Worm (Caenorhabditis elegans) whole organism, L1 larva: ENCODE results near the gene C08B6.3.
A peak's percentile ranks its signal among the peaks of the same experiment; 100 is the strongest.

Experiments used
- C16A3.4 ChIP-seq: fragments of 150-350 bp; optimal IDR thresholded peaks from 2 replicates; lab custom pipeline; 2014; ENCODE audit warnings: missing biosample characterization, missing genetic modification characterization
- Y116A8C.19 ChIP-seq: sonication (generic microtip); optimal IDR thresholded peaks from 2 replicates; lab custom pipeline; 2016; ENCODE audit warnings: missing compliant biosample characterization, missing genetic modification characterization, borderline replicate concordance
- aha-1 ChIP-seq: fragments of 150-350 bp; optimal IDR thresholded peaks from 2 replicates; lab custom pipeline; 2014; ENCODE audit warnings: missing biosample characterization, missing genetic modification characterization
- alr-1 ChIP-seq: fragments of 200-800 bp; sonication (Bioruptor generic); optimal IDR thresholded peaks from 2 replicates; lab custom pipeline; 2018; ENCODE audit warnings: borderline replicate concordance, mild to moderate bottlenecking, missing genetic modification characterization, missing compliant biosample characterization
- aly-2 ChIP-seq: fragments of 150-350 bp; optimal IDR thresholded peaks from 2 replicates; lab custom pipeline; 2014; ENCODE audit warnings: missing biosample characterization, missing genetic modification characterization
- blmp-1 ChIP-seq: fragments of 150-350 bp; optimal IDR thresholded peaks from 2 replicates; lab custom pipeline; 2014; ENCODE audit warnings: missing biosample characterization, missing genetic modification characterization
- ceh-8 ChIP-seq: fragments of 200-800 bp; sonication (Bioruptor generic); optimal IDR thresholded peaks from 2 replicates; lab custom pipeline; 2018; ENCODE audit warnings: mild to moderate bottlenecking, missing genetic modification characterization, moderate library complexity, missing compliant biosample characterization
- ceh-82 ChIP-seq, 3 experiments: fragments of 150-350 bp in 1 of 3; sonication (generic microtip) in 2 of 3; optimal IDR thresholded peaks; 2 replicates each; lab custom pipeline; 2014 to 2017; ENCODE audit warnings: missing biosample characterization in 3 of 3, missing genetic modification characterization in 3 of 3
- ceh-88 ChIP-seq: fragments of 200-800 bp; sonication (Bioruptor generic); IDR thresholded peaks from 2 replicates; pipeline ENCODE4 v1.3.6; 2022; ENCODE audit warnings: missing genetic modification characterization, missing compliant biosample characterization
- ceh-90 ChIP-seq: sonication (generic microtip); optimal IDR thresholded peaks from 2 replicates; lab custom pipeline; 2016; ENCODE audit warnings: missing genetic modification characterization, missing compliant biosample characterization
- dpl-1 ChIP-seq, 3 experiments: fragments of 150-350 bp in 2 of 3; sonication (generic microtip) in 1 of 3; optimal IDR thresholded peaks; 2 replicates each; lab custom pipeline; 2014 to 2017; ENCODE audit warnings: missing biosample characterization in 3 of 3, missing genetic modification characterization in 3 of 3, missing genetic modification reagents in 3 of 3
- efl-1 ChIP-seq, 4 experiments: fragments of 150-350 bp; optimal IDR thresholded peaks in 3 of 4; peaks in 1 of 4; 1 replicate in 1 of 4; 2 replicates in 3 of 4; lab custom pipeline; 2014; ENCODE audit warnings: missing biosample characterization in 2 of 4, missing genetic modification characterization in 2 of 4, missing genetic modification reagents in 2 of 4
- efl-3 ChIP-seq: fragments of 200-800 bp; sonication (Bioruptor generic); optimal IDR thresholded peaks from 2 replicates; lab custom pipeline; 2018; ENCODE audit warnings: mild to moderate bottlenecking, missing genetic modification characterization, missing compliant biosample characterization
- egl-27 ChIP-seq, 2 experiments: fragments of 150-350 bp in 1 of 2; sonication (generic microtip); optimal IDR thresholded peaks; 3 replicates each; lab custom pipeline; 2017 to 2018; ENCODE audit warnings: missing biosample characterization in 2 of 2, missing genetic modification characterization in 2 of 2, missing genetic modification reagents in 2 of 2
- elt-2 ChIP-seq: sonication (generic microtip); optimal IDR thresholded peaks from 2 replicates; lab custom pipeline; 2016; ENCODE audit warnings: missing genetic modification characterization, mild to moderate bottlenecking, inconsistent platforms, missing compliant biosample characterization, missing genetic modification reagents
- fkh-8 ChIP-seq: sonication (generic microtip); optimal IDR thresholded peaks from 2 replicates; lab custom pipeline; 2016; ENCODE audit warnings: mild to moderate bottlenecking, missing genetic modification characterization, missing compliant biosample characterization
- grh-1 ChIP-seq: fragments of 200-800 bp; sonication (Bioruptor generic); IDR thresholded peaks from 2 replicates; pipeline ENCODE4 v1.3.6; 2022; ENCODE audit warnings: missing genetic modification reagents, missing genetic modification characterization, missing compliant biosample characterization
- hlh-4 ChIP-seq: sonication (generic microtip); optimal IDR thresholded peaks from 2 replicates; lab custom pipeline; 2016; ENCODE audit warnings: mild to moderate bottlenecking, missing genetic modification characterization, missing compliant biosample characterization
- hpl-2 ChIP-seq: fragments of 150-350 bp; optimal IDR thresholded peaks from 2 replicates; lab custom pipeline; 2014; ENCODE audit warnings: missing biosample characterization, missing genetic modification reagents, missing genetic modification characterization
- lin-14 ChIP-seq: fragments of 200-800 bp; sonication (Bioruptor generic); optimal IDR thresholded peaks from 2 replicates; lab custom pipeline; 2018; ENCODE audit warnings: mild to moderate bottlenecking, missing genetic modification characterization, moderate library complexity, missing compliant biosample characterization
- lin-15B ChIP-seq: fragments of 150-350 bp; sonication (generic microtip); optimal IDR thresholded peaks from 3 replicates; lab custom pipeline; 2014; ENCODE audit warnings: missing biosample characterization, missing genetic modification characterization
- lin-35 ChIP-seq, 2 experiments: fragments of 150-350 bp; optimal IDR thresholded peaks; 2 replicates each; lab custom pipeline; 2014; ENCODE audit warnings: missing biosample characterization in 2 of 2, missing genetic modification characterization in 2 of 2, missing genetic modification reagents in 2 of 2
- lsy-2 ChIP-seq, 2 experiments: fragments of 150-350 bp; optimal IDR thresholded peaks; 2 replicates each; lab custom pipeline; 2014; ENCODE audit warnings: missing biosample characterization in 2 of 2, missing genetic modification characterization in 2 of 2
- mab-9 ChIP-seq: fragments of 200-800 bp; sonication (Bioruptor generic); IDR thresholded peaks from 2 replicates; pipeline ENCODE4 v1.3.6; 2022; ENCODE audit warnings: missing genetic modification reagents, missing genetic modification characterization, missing compliant biosample characterization
- mef-2 ChIP-seq: fragments of 150-350 bp; optimal IDR thresholded peaks from 2 replicates; lab custom pipeline; 2014; ENCODE audit warnings: missing biosample characterization, missing genetic modification characterization
- mep-1 ChIP-seq: fragments of 150-350 bp; optimal IDR thresholded peaks from 2 replicates; lab custom pipeline; 2014; ENCODE audit warnings: missing biosample characterization, missing genetic modification characterization
- nhr-12 ChIP-seq: sonication (generic microtip); optimal IDR thresholded peaks from 2 replicates; lab custom pipeline; 2017; ENCODE audit warnings: missing biosample characterization, missing genetic modification characterization
- nhr-19 ChIP-seq: fragments of 200-800 bp; sonication (Bioruptor generic); conservative IDR thresholded peaks from 2 replicates; pipeline ENCODE4 v1.3.6; 2022; ENCODE audit warnings: missing genetic modification characterization, missing compliant biosample characterization
- nhr-20 ChIP-seq: sonication (generic microtip); optimal IDR thresholded peaks from 2 replicates; lab custom pipeline; 2016; ENCODE audit warnings: mild to moderate bottlenecking, missing genetic modification characterization, missing compliant biosample characterization
- nhr-237 ChIP-seq: fragments of 150-350 bp; optimal IDR thresholded peaks from 2 replicates; lab custom pipeline; 2014; ENCODE audit warnings: missing biosample characterization, missing genetic modification characterization
- nhr-71 ChIP-seq: sonication (generic microtip); optimal IDR thresholded peaks from 2 replicates; lab custom pipeline; 2016; ENCODE audit warnings: mild to moderate bottlenecking, missing genetic modification characterization, moderate library complexity, missing compliant biosample characterization
- nhr-76 ChIP-seq: sonication (generic microtip); optimal IDR thresholded peaks from 2 replicates; lab custom pipeline; 2017; ENCODE audit warnings: missing biosample characterization, missing genetic modification characterization
- nhr-85 ChIP-seq: sonication (generic microtip); peaks from one replicate; lab custom pipeline; 2016; ENCODE audit warnings: missing genetic modification characterization, inconsistent platforms, missing compliant biosample characterization
- pag-3 ChIP-seq: sonication (generic microtip); optimal IDR thresholded peaks from 2 replicates; lab custom pipeline; 2017; ENCODE audit warnings: missing genetic modification characterization, mild to moderate bottlenecking, missing compliant biosample characterization, antibody characterized with exemption, borderline replicate concordance; ENCODE audit not compliant: insufficient read depth
- pqm-1 ChIP-seq: sonication (generic microtip); optimal IDR thresholded peaks from 3 replicates; lab custom pipeline; 2017; ENCODE audit warnings: missing biosample characterization, missing genetic modification characterization
- rnt-1 ChIP-seq: sonication (generic microtip); optimal IDR thresholded peaks from 2 replicates; lab custom pipeline; 2016; ENCODE audit warnings: mild to moderate bottlenecking, missing genetic modification characterization, moderate library complexity, missing compliant biosample characterization
- snpc-4 ChIP-seq: fragments of 150-350 bp; optimal IDR thresholded peaks from 2 replicates; lab custom pipeline; 2014; ENCODE audit warnings: missing biosample characterization, missing genetic modification characterization
- snu-23 ChIP-seq: sonication (generic microtip); optimal IDR thresholded peaks from 2 replicates; lab custom pipeline; 2016; ENCODE audit warnings: missing genetic modification characterization, missing compliant biosample characterization
- sptf-1 ChIP-seq: fragments of 150-350 bp; optimal IDR thresholded peaks from 2 replicates; lab custom pipeline; 2014; ENCODE audit warnings: missing biosample characterization, missing genetic modification characterization
- sup-37 ChIP-seq: fragments of 200-800 bp; sonication (Bioruptor generic); optimal IDR thresholded peaks from 2 replicates; lab custom pipeline; 2018; ENCODE audit warnings: mild to moderate bottlenecking, missing genetic modification characterization, missing compliant biosample characterization
- swsn-7 ChIP-seq: sonication (generic microtip); optimal IDR thresholded peaks from 2 replicates; lab custom pipeline; 2016; ENCODE audit warnings: missing genetic modification characterization, missing compliant biosample characterization
- tbx-2 ChIP-seq: sonication (generic microtip); optimal IDR thresholded peaks from 2 replicates; lab custom pipeline; 2016; ENCODE audit warnings: missing genetic modification characterization, missing compliant biosample characterization
- unc-130 ChIP-seq: fragments of 150-350 bp; optimal IDR thresholded peaks from 2 replicates; lab custom pipeline; 2017; ENCODE audit warnings: missing biosample characterization, missing genetic modification characterization, inconsistent platforms
- unc-62 ChIP-seq: fragments of 150-350 bp; optimal IDR thresholded peaks from 2 replicates; lab custom pipeline; 2014; ENCODE audit warnings: missing biosample characterization, missing genetic modification reagents, missing genetic modification characterization
- unc-86 ChIP-seq: sonication (generic microtip); optimal IDR thresholded peaks from 2 replicates; lab custom pipeline; 2016; ENCODE audit warnings: missing genetic modification characterization, missing compliant biosample characterization
- ztf-11 ChIP-seq, 2 experiments: sonication (generic microtip); optimal IDR thresholded peaks; 2 replicates each; lab custom pipeline; 2016 to 2017; ENCODE audit warnings: missing genetic modification characterization in 2 of 2, missing biosample characterization in 1 of 2, missing compliant biosample characterization in 1 of 2
- ztf-4 ChIP-seq: fragments of 150-350 bp; optimal IDR thresholded peaks from 2 replicates; lab custom pipeline; 2014; ENCODE audit warnings: missing biosample characterization, missing genetic modification characterization

C08B6.3 gene

ce11 chrV:10148352-10148751 lies 36.3 kb upstream of the C08B6.3 start, which contains the start of gene srsx-26 (continued):
- TF ChIP-seq efl-1 (optimal IDR thresholded peaks at IDR 0.05; lab: Kevin White, UChicago) (no peak), efl-1 (GFP tag; optimal IDR thresholded peaks at IDR 0.05 in 1 of 2; lab: Kevin White, UChicago) (no peak), nhr-20 (no peak), nhr-12 (tag; lab: Kevin White, UChicago) (no peak)

ce11 chrV:10146787-10147186 lies 34.7 kb upstream of the C08B6.3 start:
- TF ChIP-seq lin-35 (GFP tag; optimal IDR thresholded peaks at IDR 0.05; lab: Kevin White, UChicago) (no peak), grh-1 (GFP tag; lab: Robert Waterston, UW) (no peak), mab-9 (GFP tag; lab: Robert Waterston, UW) (no peak), lsy-2 (tag; optimal IDR thresholded peaks at IDR 0.05; lab: Kevin White, UChicago) (peak in 1 of 2 experiments; percentile 42), nhr-19 (GFP tag; lab: Robert Waterston, UW) (peak; percentile 31; the same call in 1 of the 2 replicates), aha-1 (tag; lab: Kevin White, UChicago) (no peak), ceh-90 (no peak), C16A3.4 (tag; lab: Kevin White, UChicago) (no peak), alr-1 (tag; lab: Kevin White, UChicago) (no peak), unc-130 (tag; lab: Kevin White, UChicago) (peak; percentile 38), Y116A8C.19 (tag; lab: Kevin White, UChicago) (no peak), fkh-8 (tag; lab: Kevin White, UChicago) (no peak), ztf-11 (tag; optimal IDR thresholded peaks at IDR 0.05; lab: Kevin White, UChicago) (no peak), ceh-88 (no peak), swsn-7 (tag; lab: Kevin White, UChicago) (peak; percentile 8), ceh-8 (GFP tag; lab: Kevin White, UChicago) (no peak), efl-3 (no peak), efl-1 (optimal IDR thresholded peaks at IDR 0.05; lab: Kevin White, UChicago) (no peak), efl-1 (GFP tag; optimal IDR thresholded peaks at IDR 0.05 in 1 of 2; lab: Kevin White, UChicago) (no peak), lin-14 (GFP tag; lab: Kevin White, UChicago) (peak; percentile 64), lin-15B (no peak), nhr-237 (tag; lab: Kevin White, UChicago) (no peak), nhr-20 (peak; percentile 14), nhr-85 (tag; lab: Kevin White, UChicago) (no peak), sptf-1 (tag; lab: Kevin White, UChicago) (no peak), pqm-1 (no peak), rnt-1 (tag; lab: Kevin White, UChicago) (peak; percentile 49), blmp-1 (tag; lab: Kevin White, UChicago) (no peak), egl-27 (tag; optimal IDR thresholded peaks at IDR 0.05; lab: Kevin White, UChicago) (no peak), pag-3 (tag; lab: Kevin White, UChicago) (no peak), tbx-2 (tag; lab: Kevin White, UChicago) (no peak), aly-2 (tag; lab: Kevin White, UChicago) (no peak), nhr-76 (tag; lab: Kevin White, UChicago) (no peak), unc-62 (GFP tag; lab: Kevin White, UChicago) (no peak), mep-1 (tag; lab: Kevin White, UChicago) (no peak), unc-86 (no peak), snu-23 (peak; percentile 9), mef-2 (no peak), ceh-82 (tag; optimal IDR thresholded peaks at IDR 0.05; lab: Kevin White, UChicago) (no peak), ztf-4 (peak; percentile 15), nhr-71 (tag; lab: Kevin White, UChicago) (peak; percentile 71), hpl-2 (GFP tag; lab: Kevin White, UChicago) (no peak), dpl-1 (GFP tag; optimal IDR thresholded peaks at IDR 0.05; lab: Kevin White, UChicago) (no peak), nhr-12 (tag; lab: Kevin White, UChicago) (no peak), snpc-4 (tag; lab: Kevin White, UChicago) (no peak), sup-37 (GFP tag; lab: Kevin White, UChicago) (no peak), hlh-4 (tag; lab: Kevin White, UChicago) (no peak), elt-2 (tag; lab: Kevin White, UChicago) (no peak)
